Worm (Caenorhabditis elegans) whole organism, mixed stage, embryonic: ENCODE data around the gene B0491.6.

Experiments used
- bed-3 ChIP-seq: fragments of 200-800 bp; sonication (Bioruptor generic); optimal IDR thresholded peaks from 3 replicates; lab custom pipeline; 2018; ENCODE audit warnings: mild to moderate bottlenecking, missing genetic modification characterization, moderate library complexity, missing compliant biosample characterization
- elt-1 ChIP-seq: sonication (generic microtip); optimal IDR thresholded peaks from 2 replicates; lab custom pipeline; 2017; ENCODE audit warnings: missing genetic modification characterization, mild to moderate bottlenecking, missing compliant biosample characterization, antibody characterized with exemption, moderate library complexity, borderline replicate concordance; ENCODE audit not compliant: insufficient read depth
- elt-3 ChIP-seq: fragments of 150-350 bp; optimal IDR thresholded peaks from 2 replicates; lab custom pipeline; 2014; ENCODE audit warnings: missing biosample characterization, missing genetic modification characterization
- lsy-2 ChIP-seq: fragments of 150-350 bp; optimal IDR thresholded peaks from 2 replicates; lab custom pipeline; 2014; ENCODE audit warnings: missing biosample characterization, missing genetic modification characterization
- mep-1 ChIP-seq: fragments of 150-350 bp; optimal IDR thresholded peaks from 2 replicates; lab custom pipeline; 2017; ENCODE audit warnings: missing biosample characterization, missing genetic modification reagents, missing genetic modification characterization, inconsistent platforms
- mls-2 ChIP-seq: sonication (generic microtip); optimal IDR thresholded peaks from 2 replicates; lab custom pipeline; 2016; ENCODE audit warnings: mild to moderate bottlenecking, missing genetic modification characterization, moderate library complexity, missing compliant biosample characterization
- nhr-12 ChIP-seq: fragments of 150-350 bp; optimal IDR thresholded peaks from 2 replicates; lab custom pipeline; 2014; ENCODE audit warnings: missing biosample characterization, missing genetic modification characterization
- nhr-28 ChIP-seq: fragments of 150-350 bp; optimal IDR thresholded peaks from 2 replicates; lab custom pipeline; 2014; ENCODE audit warnings: missing biosample characterization, missing genetic modification characterization
- pha-4 ChIP-seq: fragments of 150-350 bp; optimal IDR thresholded peaks from 2 replicates; lab custom pipeline; 2018; ENCODE audit warnings: missing biosample characterization, missing genetic modification reagents, missing genetic modification characterization
- snpc-4 ChIP-seq: fragments of 150-350 bp; optimal IDR thresholded peaks from 2 replicates; lab custom pipeline; 2014; ENCODE audit warnings: missing biosample characterization, missing genetic modification characterization
- unc-39 ChIP-seq: fragments of 150-350 bp; optimal IDR thresholded peaks from 2 replicates; lab custom pipeline; 2014; ENCODE audit warnings: missing biosample characterization, missing genetic modification characterization
- unc-62 ChIP-seq: fragments of 150-350 bp; optimal IDR thresholded peaks from 2 replicates; lab custom pipeline; 2014; ENCODE audit warnings: missing biosample characterization, missing genetic modification reagents, missing genetic modification characterization

- no peak for TF ChIP-seq elt-3 (tag; lab: Kevin White, UChicago)
- TF ChIP-seq unc-39 (tag; lab: Kevin White, UChicago) = no peak
- TF ChIP-seq nhr-28 (tag; lab: Kevin White, UChicago) = no peak
- no peak for TF ChIP-seq pha-4
- no peak for TF ChIP-seq mls-2 (tag; lab: Kevin White, UChicago)
- TF ChIP-seq bed-3 (GFP tag; lab: Kevin White, UChicago) = no peak
- no peak for TF ChIP-seq elt-1
- TF ChIP-seq unc-62 (GFP tag; lab: Kevin White, UChicago) = no peak
- no peak for TF ChIP-seq lsy-2 (tag; lab: Kevin White, UChicago)
- TF ChIP-seq nhr-12 = no peak
- no peak for TF ChIP-seq snpc-4
- TF ChIP-seq mep-1 = no peak
These were observed 12.0 kb downstream of the B0491.6 start for ce11 chrII:11336163-11336562.
